Fruit fly (Drosophila melanogaster) whole organism, wandering third instar larva: ENCODE data around the gene Setd3.

Experiments
- Abd-B ChIP-seq: fragments of >200 bp; optimal IDR thresholded peaks from 2 replicates; lab custom pipeline; 2017; ENCODE audit warnings: missing biosample characterization, missing genetic modification characterization
- CG32264 ChIP-seq: fragments of 200-800 bp; sonication (Bioruptor generic); optimal IDR thresholded peaks from 2 replicates; lab custom pipeline; 2016; ENCODE audit warnings: missing biosample characterization, missing genetic modification characterization
- CrebA ChIP-seq: fragments of 200-800 bp; sonication (Bioruptor generic); optimal IDR thresholded peaks from 2 replicates; lab custom pipeline; 2016; ENCODE audit warnings: missing biosample characterization, mild to moderate bottlenecking, missing genetic modification characterization, borderline replicate concordance
- Dfd ChIP-seq: fragments of >200 bp; optimal IDR thresholded peaks from 2 replicates; lab custom pipeline; 2017; ENCODE audit warnings: missing biosample characterization, missing genetic modification characterization
- Dif ChIP-seq: fragments of 200-275, 200-300 bp; sonication (Bioruptor generic); optimal IDR thresholded peaks from 2 replicates; lab custom pipeline; 2018; ENCODE audit warnings: missing biosample characterization, missing genetic modification characterization; ENCODE audit not compliant: partially characterized antibody
- GATAd ChIP-seq: sonication (Bioruptor generic); optimal IDR thresholded peaks from 2 replicates; lab custom pipeline; 2016; ENCODE audit warnings: missing biosample characterization, missing genetic modification characterization
- HLH106 ChIP-seq: fragments of 200-800 bp; optimal IDR thresholded peaks from 3 replicates; lab custom pipeline; 2019; ENCODE audit warnings: missing biosample characterization, mild to moderate bottlenecking, missing genetic modification characterization, moderate library complexity
- Hnf4 ChIP-seq: fragments of 200-800 bp; sonication (Bioruptor generic); optimal IDR thresholded peaks from 2 replicates; lab custom pipeline; 2016; ENCODE audit warnings: missing biosample characterization, mild to moderate bottlenecking, missing genetic modification characterization
- Hr78 ChIP-seq: fragments of >200 bp; optimal IDR thresholded peaks from 2 replicates; lab custom pipeline; 2017; ENCODE audit warnings: missing biosample characterization, missing genetic modification characterization
- Jra ChIP-seq: sonication (Bioruptor generic); optimal IDR thresholded peaks from 2 replicates; lab custom pipeline; 2016; ENCODE audit warnings: missing biosample characterization, missing genetic modification characterization
- Mio ChIP-seq: sonication (Bioruptor generic); optimal IDR thresholded peaks from 2 replicates; lab custom pipeline; 2016; ENCODE audit warnings: missing biosample characterization, missing genetic modification characterization
- Myc ChIP-seq: fragments of >200 bp; optimal IDR thresholded peaks from 2 replicates; lab custom pipeline; 2017
- N ChIP-seq: fragments of >200 bp; optimal IDR thresholded peaks from 2 replicates; lab custom pipeline; 2018; ENCODE audit warnings: missing biosample characterization, missing external identifiers, missing genetic modification characterization
- OdsH ChIP-seq: fragments of 200-800 bp; sonication (Bioruptor generic); optimal IDR thresholded peaks from 2 replicates; lab custom pipeline; 2016; ENCODE audit warnings: missing biosample characterization, mild to moderate bottlenecking, missing genetic modification characterization
- Rel ChIP-seq, 2 experiments: fragments of 200-800 bp; sonication (Bioruptor generic) in 1 of 2; optimal IDR thresholded peaks; 2 replicates in 1 of 2; 3 replicates in 1 of 2; lab custom pipeline; 2016 to 2019; ENCODE audit warnings: mild to moderate bottlenecking in 2 of 2, missing biosample characterization in 2 of 2, missing genetic modification characterization in 2 of 2, moderate library complexity in 1 of 2
- Vsx2 ChIP-seq: fragments of 200-300, 225-300 bp; sonication (Bioruptor generic); optimal IDR thresholded peaks from 2 replicates; lab custom pipeline; 2018; ENCODE audit warnings: missing biosample characterization, missing genetic modification characterization; ENCODE audit not compliant: partially characterized antibody
- brk ChIP-seq: fragments of 200-800 bp; sonication (Bioruptor generic); optimal IDR thresholded peaks from 2 replicates; lab custom pipeline; 2016; ENCODE audit warnings: missing biosample characterization, mild to moderate bottlenecking, missing genetic modification characterization
- dl ChIP-seq, 2 experiments: fragments of 175-275, 200-275 bp in 1 of 2; fragments of 200-275 bp in 1 of 2; sonication (Bioruptor generic); optimal IDR thresholded peaks; lab custom pipeline; 2018; ENCODE audit warnings: mild to moderate bottlenecking in 2 of 2, missing biosample characterization in 2 of 2, missing genetic modification characterization in 2 of 2, moderate library complexity in 2 of 2; ENCODE audit not compliant: partially characterized antibody in 2 of 2, insufficient read depth in 1 of 2
- dsf ChIP-seq: sonication (Bioruptor generic); optimal IDR thresholded peaks from 2 replicates; lab custom pipeline; 2016; ENCODE audit warnings: missing biosample characterization, missing genetic modification characterization, borderline replicate concordance
- ey ChIP-seq: fragments of 200-800 bp; sonication (Bioruptor generic); optimal IDR thresholded peaks from 2 replicates; lab custom pipeline; 2016; ENCODE audit warnings: missing biosample characterization, missing genetic modification characterization
- foxo ChIP-seq, 2 experiments: fragments of 200-800 bp; sonication (Bioruptor generic); optimal IDR thresholded peaks; 2 replicates in 1 of 2; 3 replicates in 1 of 2; lab custom pipeline; 2016 to 2017; ENCODE audit warnings: missing biosample characterization in 2 of 2, missing genetic modification characterization in 2 of 2
- fru ChIP-seq: fragments of 200-800 bp; sonication (Bioruptor generic); optimal IDR thresholded peaks from 3 replicates; lab custom pipeline; 2016; ENCODE audit warnings: missing biosample characterization, mild to moderate bottlenecking, missing genetic modification characterization
- h ChIP-seq: fragments of 200-800 bp; sonication (Bioruptor generic); optimal IDR thresholded peaks from 3 replicates; lab custom pipeline; 2016; ENCODE audit warnings: missing biosample characterization, mild to moderate bottlenecking, missing genetic modification characterization
- jim ChIP-seq: fragments of 175-275, 200-325 bp; sonication (Bioruptor generic); optimal IDR thresholded peaks from 2 replicates; lab custom pipeline; 2016; ENCODE audit warnings: missing biosample characterization, mild to moderate bottlenecking, missing genetic modification characterization
- lola ChIP-seq: fragments of >200 bp; optimal IDR thresholded peaks from 2 replicates; lab custom pipeline; 2017; ENCODE audit warnings: missing biosample characterization, missing genetic modification characterization
- pan ChIP-seq: fragments of >200 bp; optimal IDR thresholded peaks from 2 replicates; lab custom pipeline; 2017
- psq ChIP-seq: fragments of 200-800 bp; sonication (Bioruptor generic); optimal IDR thresholded peaks from 3 replicates; lab custom pipeline; 2017; ENCODE audit warnings: missing biosample characterization, mild to moderate bottlenecking, missing genetic modification characterization, moderate library complexity
- sage ChIP-seq: fragments of 200-800 bp; sonication (Bioruptor generic); optimal IDR thresholded peaks from 2 replicates; lab custom pipeline; 2016; ENCODE audit warnings: missing biosample characterization, mild to moderate bottlenecking, missing genetic modification characterization
- sv ChIP-seq: fragments of 200-800 bp; sonication (Bioruptor generic); optimal IDR thresholded peaks from 3 replicates; lab custom pipeline; 2016; ENCODE audit warnings: missing biosample characterization, missing genetic modification characterization
- tai ChIP-seq: sonication (Bioruptor generic); optimal IDR thresholded peaks from 2 replicates; lab custom pipeline; 2016; ENCODE audit warnings: missing biosample characterization, missing genetic modification characterization
- usp ChIP-seq: fragments of >200 bp; optimal IDR thresholded peaks from 2 replicates; lab custom pipeline; 2017; ENCODE audit warnings: missing biosample characterization, missing genetic modification characterization
- woc ChIP-seq: sonication (Bioruptor generic); optimal IDR thresholded peaks from 2 replicates; lab custom pipeline; 2016; ENCODE audit warnings: missing biosample characterization, mild to moderate bottlenecking, missing genetic modification characterization

The Setd3 gene

DNA sequence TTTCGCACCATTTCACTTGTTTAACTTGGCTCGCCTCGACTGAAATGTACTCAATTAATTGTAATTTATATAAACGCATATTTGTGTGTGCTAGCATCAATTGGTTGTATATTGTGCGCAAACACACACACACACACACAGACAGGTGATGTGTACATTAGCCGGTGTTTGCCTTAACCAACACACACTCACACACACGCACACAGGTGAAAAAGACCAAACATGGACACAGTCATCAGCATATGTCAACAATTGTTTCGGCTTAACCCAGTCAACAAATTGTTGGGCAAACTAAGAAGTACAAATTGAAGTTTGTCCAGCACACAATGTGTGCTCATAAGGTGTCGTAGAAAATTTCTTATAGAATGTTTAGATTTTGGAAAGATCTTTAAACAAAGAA is 31.1 kb downstream of the Setd3 start:
- TF ChIP-seq CG32264 (GFP tag; lab: Kevin White, UChicago) (no peak), usp (GFP tag; lab: Kevin White, UChicago) (no peak), Dfd (GFP tag; lab: Kevin White, UChicago) (no peak), Jra (GFP tag; lab: Kevin White, UChicago) (no peak), CrebA (no peak), woc (GFP tag; lab: Kevin White, UChicago) (no peak), Hnf4 (no peak), Vsx2 (GFP tag; lab: Kevin White, UChicago) (no peak), dsf (GFP tag; lab: Kevin White, UChicago) (no peak), tai (GFP tag; lab: Kevin White, UChicago) (no peak), Abd-B (GFP tag; lab: Kevin White, UChicago) (no peak), sage (GFP tag; lab: Kevin White, UChicago) (no peak), HLH106 (no peak)

DNA sequence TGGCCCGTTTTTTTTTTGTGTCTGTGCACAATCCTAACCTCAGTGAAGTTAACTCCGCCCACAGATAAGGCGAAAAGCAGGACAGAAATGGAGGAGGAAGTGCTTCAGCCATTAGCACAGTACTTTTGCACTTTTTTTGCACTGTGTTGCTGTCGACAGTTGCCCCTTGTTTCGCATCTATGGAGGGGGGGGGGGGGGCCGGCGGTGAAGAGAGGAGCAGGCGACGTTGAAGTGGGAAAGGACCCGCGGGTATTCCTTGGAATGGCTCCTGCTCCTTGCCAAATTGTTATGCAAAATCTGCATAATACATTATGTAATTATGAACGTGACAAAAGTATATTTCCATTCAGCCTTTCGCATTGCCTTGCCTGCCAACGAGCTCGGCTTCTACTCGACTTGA is 31.7 kb downstream of the Setd3 start:
- TF ChIP-seq Dfd (GFP tag; lab: Kevin White, UChicago) = peak; percentile 89
- TF ChIP-seq lola (GFP tag; lab: Kevin White, UChicago) = no peak

dm6 chrX:6933749-6934148 is 34.8 kb downstream of the Setd3 start:
- no peak for TF ChIP-seq dsf (GFP tag; lab: Kevin White, UChicago)
- TF ChIP-seq jim = no peak
- peak; percentile 90 for TF ChIP-seq Dfd (GFP tag; lab: Kevin White, UChicago)

dm6 chrX:6929086-6929485 is 39.5 kb downstream of the Setd3 start:
- TF ChIP-seq Myc (lab: Kevin White, UChicago) = no peak
- peak; percentile 65 for TF ChIP-seq Dfd (GFP tag; lab: Kevin White, UChicago)
- TF ChIP-seq h (GFP tag; lab: Kevin White, UChicago) = no peak
- no peak for TF ChIP-seq fru (GFP tag; lab: Kevin White, UChicago)
- no peak for TF ChIP-seq HLH106
- no peak for TF ChIP-seq woc (GFP tag; lab: Kevin White, UChicago)
- TF ChIP-seq Hr78 = no peak

dm6 chrX:6912269-6912668 is 56.3 kb downstream of the Setd3 start:
- TF ChIP-seq Hnf4 (no peak), Vsx2 (GFP tag; lab: Kevin White, UChicago) (no peak), Jra (GFP tag; lab: Kevin White, UChicago) (no peak), pan (lab: Kevin White, UChicago) (no peak), Rel (GFP tag; optimal IDR thresholded peaks at IDR 0.05; lab: Kevin White, UChicago) (no peak), Rel (tag; optimal IDR thresholded peaks at IDR 0.05; lab: Kevin White, UChicago) (no peak), psq (GFP tag; lab: Kevin White, UChicago) (no peak), foxo (GFP tag; optimal IDR thresholded peaks at IDR 0.05; lab: Kevin White, UChicago) (no peak), Dif (GFP tag; lab: Kevin White, UChicago) (no peak), OdsH (GFP tag; lab: Kevin White, UChicago) (no peak), Mio (GFP tag; lab: Kevin White, UChicago) (no peak), usp (GFP tag; lab: Kevin White, UChicago) (no peak), jim (no peak), brk (no peak), sv (no peak), N (GFP tag; lab: Kevin White, UChicago) (no peak), Myc (lab: Kevin White, UChicago) (no peak), ey (GFP tag; lab: Kevin White, UChicago) (no peak), dsf (GFP tag; lab: Kevin White, UChicago) (no peak), GATAd (GFP tag; lab: Kevin White, UChicago) (no peak), dl (GFP tag; optimal IDR thresholded peaks at IDR 0.05; lab: Kevin White, UChicago; ENCODE audit: insufficient read depth in 1 of 2, partially characterized antibody in 2 of 2) (no peak)
- TF ChIP-seq, all 38 proteins: peak for 0
